Worm (Caenorhabditis elegans) whole organism, young adult: ENCODE data around the gene str-4.

Experiments used
- F22D6.2 ChIP-seq: sonication (generic microtip); optimal IDR thresholded peaks from 2 replicates; lab custom pipeline; 2016; ENCODE audit warnings: mild to moderate bottlenecking, missing genetic modification characterization, missing compliant biosample characterization
- F37B4.10 ChIP-seq: fragments of 200-800 bp; sonication (Bioruptor generic); IDR thresholded peaks from 2 replicates; pipeline ENCODE4 v1.3.6; 2022; ENCODE audit warnings: missing genetic modification characterization, missing compliant biosample characterization
- fkh-3 ChIP-seq: sonication (generic microtip); optimal IDR thresholded peaks from 2 replicates; lab custom pipeline; 2016; ENCODE audit warnings: mild to moderate bottlenecking, missing genetic modification characterization, missing compliant biosample characterization
- hmg-1.2 ChIP-seq: fragments of 200-800 bp; sonication (Bioruptor generic); IDR thresholded peaks from 2 replicates; pipeline ENCODE4 v1.3.6; 2022; ENCODE audit warnings: missing genetic modification reagents, missing genetic modification characterization, missing compliant biosample characterization
- lag-1 ChIP-seq: fragments of 200-800 bp; sonication (Bioruptor generic); IDR thresholded peaks from 2 replicates; pipeline ENCODE4 v1.3.6; 2022; ENCODE audit warnings: missing genetic modification reagents, missing genetic modification characterization, missing compliant biosample characterization
- tlf-1 ChIP-seq: fragments of 200-800 bp; sonication (Bioruptor generic); optimal IDR thresholded peaks from 2 replicates; lab custom pipeline; 2018; ENCODE audit warnings: mild to moderate bottlenecking, missing genetic modification characterization, missing compliant biosample characterization

The str-4 gene

ce11 chrV:13294507-13294906, 45.0 kb downstream of the str-4 start (continued):
- TF ChIP-seq F22D6.2 (tag; lab: Kevin White, UChicago) (no peak), tlf-1 (GFP tag; lab: Kevin White, UChicago) (no peak), fkh-3 (tag; lab: Kevin White, UChicago) (no peak), F37B4.10 (GFP tag; lab: Robert Waterston, UW) (no peak)

- no peak for TF ChIP-seq lag-1
- peak; percentile 56; the same call in 1 of the 2 replicates for TF ChIP-seq hmg-1.2
Observed at ce11 chrV:13288881-13289280, 50.7 kb downstream of the str-4 start.
